Fruit fly (Drosophila melanogaster) whole organism, wandering third instar larva: ENCODE measurements around the gene CG17549.

Source experiments
- CrebA ChIP-seq: fragments of 200-800 bp; sonication (Bioruptor generic); optimal IDR thresholded peaks from 2 replicates; lab custom pipeline; 2016; ENCODE audit warnings: missing biosample characterization, mild to moderate bottlenecking, missing genetic modification characterization, borderline replicate concordance
- HLH106 ChIP-seq: fragments of 200-800 bp; optimal IDR thresholded peaks from 3 replicates; lab custom pipeline; 2019; ENCODE audit warnings: missing biosample characterization, mild to moderate bottlenecking, missing genetic modification characterization, moderate library complexity
- Myc ChIP-seq: fragments of >200 bp; optimal IDR thresholded peaks from 2 replicates; lab custom pipeline; 2017
- br ChIP-seq: fragments of 200-800 bp; sonication (Bioruptor generic); optimal IDR thresholded peaks from 2 replicates; lab custom pipeline; 2016; ENCODE audit warnings: missing biosample characterization, missing genetic modification characterization
- ey ChIP-seq: fragments of 200-800 bp; sonication (Bioruptor generic); optimal IDR thresholded peaks from 2 replicates; lab custom pipeline; 2016; ENCODE audit warnings: missing biosample characterization, missing genetic modification characterization
- h ChIP-seq: fragments of 200-800 bp; sonication (Bioruptor generic); optimal IDR thresholded peaks from 3 replicates; lab custom pipeline; 2016; ENCODE audit warnings: missing biosample characterization, mild to moderate bottlenecking, missing genetic modification characterization
- pan ChIP-seq: fragments of >200 bp; optimal IDR thresholded peaks from 2 replicates; lab custom pipeline; 2017
- psq ChIP-seq: fragments of 200-800 bp; sonication (Bioruptor generic); optimal IDR thresholded peaks from 3 replicates; lab custom pipeline; 2017; ENCODE audit warnings: missing biosample characterization, mild to moderate bottlenecking, missing genetic modification characterization, moderate library complexity

DNA sequence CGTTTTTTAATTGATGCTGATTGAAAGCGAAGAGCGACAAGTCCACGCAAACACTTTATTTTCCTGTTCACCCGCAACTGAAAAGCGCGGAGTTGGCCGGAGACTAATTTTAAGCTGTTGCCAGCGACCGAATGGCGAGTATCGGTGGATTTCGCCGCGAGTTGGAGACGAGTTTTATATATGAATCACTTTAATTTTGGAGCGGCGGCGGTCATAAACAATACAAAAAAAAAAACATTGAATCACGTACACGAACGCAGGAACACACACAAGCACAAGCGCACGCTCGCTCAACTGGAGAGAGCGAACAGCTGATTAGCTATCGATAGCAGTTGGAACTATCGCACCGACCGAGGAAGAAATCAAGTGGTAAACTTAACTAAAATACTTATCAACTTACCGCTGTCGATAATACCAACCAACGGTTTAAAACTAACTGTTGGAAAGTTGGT is 36.5 kb upstream of the CG17549 start, which contains the start of gene Pax:
- TF ChIP-seq psq (GFP tag; lab: Kevin White, UChicago) (no peak), br (GFP tag; lab: Kevin White, UChicago) (no peak), Myc (lab: Kevin White, UChicago) (no peak), CrebA (no peak), ey (no peak), HLH106 (tag; lab: Kevin White, UChicago) (no peak), pan (no peak), h (GFP tag; lab: Kevin White, UChicago) (no peak)
